ENCODE assay signal across 1 fruit fly cellular context in the genomic region with DNA sequence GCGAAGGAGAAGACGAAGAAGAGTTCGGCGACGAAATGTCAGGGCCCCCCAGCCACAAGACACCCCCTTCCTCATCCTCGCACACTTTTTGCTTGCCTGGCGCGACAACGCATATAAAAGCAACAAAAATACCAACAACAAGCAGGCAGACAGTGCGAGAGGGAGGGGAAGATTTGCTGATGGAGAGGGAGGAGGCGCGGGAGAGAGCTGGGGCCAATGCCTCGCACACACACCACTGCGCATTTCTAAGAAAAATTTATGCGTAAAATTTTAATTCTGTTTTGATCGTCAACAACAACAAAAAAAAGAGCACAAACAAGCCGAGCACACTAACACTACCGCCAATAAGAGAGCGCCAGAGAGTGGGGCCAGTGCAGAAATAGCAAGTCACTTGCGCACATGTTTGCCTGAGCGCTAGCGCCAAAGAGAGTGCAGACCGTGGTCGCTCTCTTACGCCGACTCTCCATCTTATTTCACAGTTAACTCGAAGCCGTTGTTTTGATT.
TF ChIP-seq lines count a peak whose summit lies in the region.

No protein-coding gene starts in this region.

TF ChIP-seq in whole organism, embryonic, 481 proteins besides CTCF, POLR2A, EP300 and RAD21 (continued from another document and continues in another):
- peak; percentile 28 for TF ChIP-seq Max (GFP tag; optimal IDR thresholded peaks at IDR 0.05; lab: Kevin White, UChicago)
- TF ChIP-seq CG9876 (GFP tag; optimal IDR thresholded peaks at IDR 0.05; lab: Kevin White, UChicago): peak; percentile 8
- peak; percentile 16 for TF ChIP-seq sens (GFP tag; lab: Kevin White, UChicago)
- no peak for TF ChIP-seq Oli (tag; optimal IDR thresholded peaks at IDR 0.05; lab: Kevin White, UChicago)
- no peak for TF ChIP-seq HLH54F (GFP tag; optimal IDR thresholded peaks at IDR 0.05; lab: Kevin White, UChicago)
- TF ChIP-seq scrt (GFP tag; optimal IDR thresholded peaks at IDR 0.05; lab: Kevin White, UChicago): no peak
- no peak for TF ChIP-seq gsb (GFP tag; IDR thresholded peaks at IDR 0.05; lab: Robert Waterston, UW)
- TF ChIP-seq vvl (GFP tag; IDR thresholded peaks at IDR 0.05; lab: Robert Waterston, UW): peak; percentile 93
- no peak for TF ChIP-seq unpg (GFP tag; optimal IDR thresholded peaks at IDR 0.05; lab: Kevin White, UChicago)
- TF ChIP-seq CG17912 (GFP tag; optimal IDR thresholded peaks at IDR 0.05; lab: Kevin White, UChicago): no peak
- peak; percentile 53; the same call in 1 of the 3 replicates for TF ChIP-seq ken (GFP tag; IDR thresholded peaks at IDR 0.05; lab: Robert Waterston, UW)
- TF ChIP-seq CG2875 (GFP tag; optimal IDR thresholded peaks at IDR 0.05; lab: Kevin White, UChicago): peak; percentile 38
- TF ChIP-seq CG4328 (GFP tag; optimal IDR thresholded peaks at IDR 0.05; lab: Kevin White, UChicago): peak; percentile 45
- TF ChIP-seq Ptx1 (GFP tag; IDR thresholded peaks at IDR 0.05; lab: Robert Waterston, UW): 0 out of 2 replicates have a peak, but pooled peaks have one; percentile 21
- no peak for TF ChIP-seq sim (GFP tag; IDR thresholded peaks at IDR 0.05; lab: Robert Waterston, UW)
- no peak for TF ChIP-seq CG10267 (tag; optimal IDR thresholded peaks at IDR 0.05; lab: Kevin White, UChicago)
- TF ChIP-seq aop (GFP tag; IDR thresholded peaks at IDR 0.05; lab: Robert Waterston, UW): no peak
- TF ChIP-seq CG1792 (GFP tag; optimal IDR thresholded peaks at IDR 0.05; lab: Kevin White, UChicago): peak; percentile 35
- peak; percentile 37; the same call in 1 of the 2 replicates for TF ChIP-seq CG42726 (GFP tag; IDR thresholded peaks at IDR 0.05; lab: Robert Waterston, UW; ENCODE audit: partially characterized antibody)
- TF ChIP-seq CG14667 (GFP tag; IDR thresholded peaks at IDR 0.05; lab: Robert Waterston, UW): no peak
- peak; percentile 12 for TF ChIP-seq bcd (GFP tag; optimal IDR thresholded peaks at IDR 0.05; lab: Kevin White, UChicago)
- no peak for TF ChIP-seq CG3065 (GFP tag; optimal IDR thresholded peaks at IDR 0.05; lab: Kevin White, UChicago)
- peak; percentile 13 for TF ChIP-seq CG33557 (GFP tag; optimal IDR thresholded peaks at IDR 0.05; lab: Kevin White, UChicago)
- peak; percentile 25 for TF ChIP-seq CG9727 (GFP tag; optimal IDR thresholded peaks at IDR 0.05; lab: Kevin White, UChicago)
- TF ChIP-seq CG7839 (tag; optimal IDR thresholded peaks at IDR 0.05; lab: Kevin White, UChicago): no peak
- TF ChIP-seq Aef1 (GFP tag; IDR thresholded peaks at IDR 0.05; lab: Robert Waterston, UW): peak; percentile 96
- no peak for TF ChIP-seq pan (optimal IDR thresholded peaks at IDR 0.05; lab: Kevin White, UChicago)
- peak in 1 of 2 experiments; percentile 42 for TF ChIP-seq pan (GFP tag; optimal IDR thresholded peaks at IDR 0.05 in 1 of 2, IDR thresholded peaks at IDR 0.05 in 1 of 2)
- TF ChIP-seq CG6765 (GFP tag; optimal IDR thresholded peaks at IDR 0.05; lab: Kevin White, UChicago): no peak
- no peak for TF ChIP-seq da (GFP tag; optimal IDR thresholded peaks at IDR 0.05; lab: Kevin White, UChicago)
- peak; percentile 67; the same call in 2 of the 3 replicates for TF ChIP-seq Dbx (GFP tag; IDR thresholded peaks at IDR 0.05; lab: Robert Waterston, UW)
- no peak for TF ChIP-seq CG12236 (GFP tag; optimal IDR thresholded peaks at IDR 0.05; lab: Kevin White, UChicago)
- TF ChIP-seq Hr78 (GFP tag; optimal IDR thresholded peaks at IDR 0.05; lab: Kevin White, UChicago): peak in 1 of 2 experiments; percentile 73
- TF ChIP-seq CG6689 (GFP tag; IDR thresholded peaks at IDR 0.05; lab: Robert Waterston, UW): 0 out of 2 replicates have a peak, but pooled peaks have one; percentile 7
- TF ChIP-seq CG18764 (GFP tag; optimal IDR thresholded peaks at IDR 0.05; lab: Kevin White, UChicago): no peak
- no peak for TF ChIP-seq CG17802 (tag; optimal IDR thresholded peaks at IDR 0.05; lab: Kevin White, UChicago)
- TF ChIP-seq CG9215 (GFP tag; IDR thresholded peaks at IDR 0.05; lab: Robert Waterston, UW): no peak
- no peak for TF ChIP-seq cas (GFP tag; IDR thresholded peaks at IDR 0.05; lab: Robert Waterston, UW)
- peak; percentile 17; the same call in 1 of the 2 replicates for TF ChIP-seq sob (GFP tag; IDR thresholded peaks at IDR 0.05; lab: Robert Waterston, UW)
- no peak for TF ChIP-seq gcm2 (GFP tag; optimal IDR thresholded peaks at IDR 0.05; lab: Kevin White, UChicago)
- peak; percentile 72 for TF ChIP-seq MTF-1 (GFP tag; optimal IDR thresholded peaks at IDR 0.05; lab: Kevin White, UChicago; ENCODE audit: borderline replicate concordance)
- TF ChIP-seq CG10431 (GFP tag; optimal IDR thresholded peaks at IDR 0.05; lab: Kevin White, UChicago): peak; percentile 61
- TF ChIP-seq pzg (GFP tag; optimal IDR thresholded peaks at IDR 0.05; lab: Kevin White, UChicago): no peak
- TF ChIP-seq wek (GFP tag; optimal IDR thresholded peaks at IDR 0.05; lab: Kevin White, UChicago): peak; percentile 51
- TF ChIP-seq CG8765 (GFP tag; IDR thresholded peaks at IDR 0.05; lab: Robert Waterston, UW): peak; percentile 46; the same call in 1 of the 2 replicates
- TF ChIP-seq NfI (GFP tag; optimal IDR thresholded peaks at IDR 0.05; lab: Kevin White, UChicago): peak; percentile 18
- peak; percentile 48 for TF ChIP-seq Hey (tag; optimal IDR thresholded peaks at IDR 0.05; lab: Kevin White, UChicago)
- TF ChIP-seq CG2202 (tag; optimal IDR thresholded peaks at IDR 0.05; lab: Kevin White, UChicago): peak; percentile 33
- no peak for TF ChIP-seq phol (tag; optimal IDR thresholded peaks at IDR 0.05; lab: Kevin White, UChicago)
- TF ChIP-seq CG6813 (GFP tag; optimal IDR thresholded peaks at IDR 0.05; lab: Kevin White, UChicago): no peak
- no peak for TF ChIP-seq corto (GFP tag; optimal IDR thresholded peaks at IDR 0.05; lab: Kevin White, UChicago)
- peak; percentile 42; the same call in 1 of the 2 replicates for TF ChIP-seq bbx (GFP tag; IDR thresholded peaks at IDR 0.05; lab: Robert Waterston, UW; ENCODE audit: partially characterized antibody)
- no peak for TF ChIP-seq chn (GFP tag; optimal IDR thresholded peaks at IDR 0.05; lab: Kevin White, UChicago)
- no peak for TF ChIP-seq CG5953 (GFP tag; IDR thresholded peaks at IDR 0.05; lab: Robert Waterston, UW)
- TF ChIP-seq MESR4 (GFP tag; optimal IDR thresholded peaks at IDR 0.05; lab: Kevin White, UChicago): no peak
- TF ChIP-seq zfh1 (GFP tag; IDR thresholded peaks at IDR 0.05; lab: Robert Waterston, UW): no peak
- TF ChIP-seq CG9932 (GFP tag; IDR thresholded peaks at IDR 0.05; lab: Robert Waterston, UW): peak; percentile 52
- TF ChIP-seq CG10959 (GFP tag; IDR thresholded peaks at IDR 0.05; lab: Robert Waterston, UW): no peak
- 0 out of 3 replicates have a peak, but pooled peaks have one; percentile 16 for TF ChIP-seq H15 (GFP tag; IDR thresholded peaks at IDR 0.05; lab: Robert Waterston, UW)
- no peak for TF ChIP-seq CG18476 (GFP tag; optimal IDR thresholded peaks at IDR 0.05; lab: Kevin White, UChicago)
- no peak for TF ChIP-seq az2 (GFP tag; optimal IDR thresholded peaks at IDR 0.05; lab: Kevin White, UChicago)
- TF ChIP-seq CG16779 (GFP tag; IDR thresholded peaks at IDR 0.05; lab: Robert Waterston, UW): no peak
- no peak for TF ChIP-seq CG12155 (GFP tag; optimal IDR thresholded peaks at IDR 0.05; lab: Kevin White, UChicago)
- TF ChIP-seq CG10209 (GFP tag; optimal IDR thresholded peaks at IDR 0.05; lab: Kevin White, UChicago): no peak
- no peak for TF ChIP-seq mld (GFP tag; IDR thresholded peaks at IDR 0.05; lab: Robert Waterston, UW; ENCODE audit: partially characterized antibody)
- TF ChIP-seq nerfin-2 (GFP tag; IDR thresholded peaks at IDR 0.05; lab: Robert Waterston, UW; ENCODE audit: partially characterized antibody): no peak
- TF ChIP-seq pb (GFP tag; optimal IDR thresholded peaks at IDR 0.05; lab: Kevin White, UChicago): peak; percentile 34
- TF ChIP-seq esg (GFP tag; conservative IDR thresholded peaks at IDR 0.05; lab: Robert Waterston, UW): no peak
- no peak for TF ChIP-seq CG11456 (GFP tag; IDR thresholded peaks at IDR 0.05; lab: Robert Waterston, UW)
- TF ChIP-seq CG9797 (GFP tag; optimal IDR thresholded peaks at IDR 0.05; lab: Kevin White, UChicago): no peak
- no peak for TF ChIP-seq HLH3B (GFP tag; IDR thresholded peaks at IDR 0.05; lab: Robert Waterston, UW)
- TF ChIP-seq hth (optimal IDR thresholded peaks at IDR 0.05; lab: Kevin White, UChicago): no peak
- TF ChIP-seq CHES-1-like (GFP tag; optimal IDR thresholded peaks at IDR 0.05; lab: Kevin White, UChicago): peak; percentile 44
- TF ChIP-seq bab2 (GFP tag; optimal IDR thresholded peaks at IDR 0.05; lab: Kevin White, UChicago): no peak
- TF ChIP-seq CG9437 (GFP tag; optimal IDR thresholded peaks at IDR 0.05; lab: Kevin White, UChicago): no peak
- no peak for TF ChIP-seq CG12219 (GFP tag; optimal IDR thresholded peaks at IDR 0.05; lab: Kevin White, UChicago)
- TF ChIP-seq Gug (GFP tag; IDR thresholded peaks at IDR 0.05; lab: Robert Waterston, UW): no peak
- TF ChIP-seq odd (GFP tag; optimal IDR thresholded peaks at IDR 0.05; lab: Kevin White, UChicago): peak; percentile 48
- peak; percentile 31 for TF ChIP-seq CG13296 (GFP tag; optimal IDR thresholded peaks at IDR 0.05; lab: Kevin White, UChicago)
- peak; percentile 53; the same call in 1 of the 2 replicates for TF ChIP-seq NFAT (GFP tag; IDR thresholded peaks at IDR 0.05; lab: Robert Waterston, UW)
- TF ChIP-seq CG14014 (GFP tag; IDR thresholded peaks at IDR 0.05; lab: Robert Waterston, UW): peak; percentile 21; the same call in 1 of the 2 replicates
- peak; percentile 27 for TF ChIP-seq CG8359 (GFP tag; optimal IDR thresholded peaks at IDR 0.05; lab: Kevin White, UChicago; ENCODE audit: borderline replicate concordance)
- TF ChIP-seq seq (GFP tag; IDR thresholded peaks at IDR 0.05; lab: Robert Waterston, UW): 0 out of 2 replicates have a peak, but pooled peaks have one; percentile 31
- TF ChIP-seq pum (GFP tag; optimal IDR thresholded peaks at IDR 0.05; lab: Kevin White, UChicago): no peak
- no peak for TF ChIP-seq CG1024 (GFP tag; IDR thresholded peaks at IDR 0.05; lab: Robert Waterston, UW)
- TF ChIP-seq Myb (GFP tag; optimal IDR thresholded peaks at IDR 0.05; lab: Kevin White, UChicago): no peak
- TF ChIP-seq cato (GFP tag; optimal IDR thresholded peaks at IDR 0.05; lab: Kevin White, UChicago; ENCODE audit: borderline replicate concordance): no peak
- TF ChIP-seq CG10274 (GFP tag; optimal IDR thresholded peaks at IDR 0.05; lab: Kevin White, UChicago): no peak
- TF ChIP-seq jigr1 (GFP tag; IDR thresholded peaks at IDR 0.05; lab: Robert Waterston, UW): no peak
- peak; percentile 84 for TF ChIP-seq pros (GFP tag; optimal IDR thresholded peaks at IDR 0.05; lab: Kevin White, UChicago)
- no peak for TF ChIP-seq Sox102F (GFP tag; optimal IDR thresholded peaks at IDR 0.05; lab: Kevin White, UChicago)
- no peak for TF ChIP-seq dmrt11E (tag; optimal IDR thresholded peaks at IDR 0.05; lab: Kevin White, UChicago)
- no peak for TF ChIP-seq tio (GFP tag; optimal IDR thresholded peaks at IDR 0.05; lab: Kevin White, UChicago)
- TF ChIP-seq CG6854 (GFP tag; optimal IDR thresholded peaks at IDR 0.05; lab: Kevin White, UChicago): peak; percentile 9
- TF ChIP-seq CG11093 (GFP tag; IDR thresholded peaks at IDR 0.05; lab: Robert Waterston, UW): no peak
- peak; percentile 40; the same call in 1 of the 2 replicates for TF ChIP-seq E2f1 (GFP tag; IDR thresholded peaks at IDR 0.05; lab: Robert Waterston, UW)
- no peak for TF ChIP-seq HLHmδ (GFP tag; optimal IDR thresholded peaks at IDR 0.05; lab: Kevin White, UChicago)
- TF ChIP-seq hb (GFP tag; IDR thresholded peaks at IDR 0.05; lab: Robert Waterston, UW; ENCODE audit: partially characterized antibody): no peak
- TF ChIP-seq Atf3 (GFP tag; optimal IDR thresholded peaks at IDR 0.05; lab: Kevin White, UChicago): no peak
- TF ChIP-seq Hand (GFP tag; optimal IDR thresholded peaks at IDR 0.05; lab: Kevin White, UChicago): peak; percentile 58
- 0 out of 3 replicates have a peak, but pooled peaks have one; percentile 17 for TF ChIP-seq CG34422 (GFP tag; IDR thresholded peaks at IDR 0.05; lab: Robert Waterston, UW)
- no peak for TF ChIP-seq Kr (GFP tag; optimal IDR thresholded peaks at IDR 0.05; lab: Kevin White, UChicago)
- peak; percentile 50 for TF ChIP-seq ash1 (GFP tag; optimal IDR thresholded peaks at IDR 0.05; lab: Kevin White, UChicago)
- TF ChIP-seq Oaz (GFP tag; IDR thresholded peaks at IDR 0.05; lab: Robert Waterston, UW): no peak
- no peak; the same call in 1 of the 2 replicates for TF ChIP-seq ranshi (GFP tag; IDR thresholded peaks at IDR 0.05; lab: Robert Waterston, UW)
- no peak for TF ChIP-seq cad (GFP tag; optimal IDR thresholded peaks at IDR 0.05; lab: Kevin White, UChicago)
- no peak; the same call in 1 of the 2 replicates for TF ChIP-seq Xrp1 (GFP tag; IDR thresholded peaks at IDR 0.05; lab: Robert Waterston, UW)
- TF ChIP-seq ssp (GFP tag; IDR thresholded peaks at IDR 0.05; lab: Robert Waterston, UW): no peak
- no peak; the same call in 1 of the 2 replicates for TF ChIP-seq amos (GFP tag; IDR thresholded peaks at IDR 0.05; lab: Robert Waterston, UW; ENCODE audit: partially characterized antibody)
- TF ChIP-seq kni (GFP tag; optimal IDR thresholded peaks at IDR 0.05; lab: Kevin White, UChicago): peak; percentile 93
- no peak; the same call in 2 of the 3 replicates for TF ChIP-seq CG17361 (GFP tag; IDR thresholded peaks at IDR 0.05; lab: Robert Waterston, UW)
- no peak for TF ChIP-seq zen2 (GFP tag; IDR thresholded peaks at IDR 0.05; lab: Robert Waterston, UW; ENCODE audit: partially characterized antibody)
- no peak for TF ChIP-seq sens-2 (GFP tag; IDR thresholded peaks at IDR 0.05; lab: Robert Waterston, UW)
- TF ChIP-seq inv (GFP tag; IDR thresholded peaks at IDR 0.05; lab: Robert Waterston, UW; ENCODE audit: partially characterized antibody): no peak
- peak; percentile 96 for TF ChIP-seq sd (tag; optimal IDR thresholded peaks at IDR 0.05; lab: Kevin White, UChicago)
- peak; percentile 98 for TF ChIP-seq abd-A (tag; optimal IDR thresholded peaks at IDR 0.05; lab: Kevin White, UChicago)
- no peak for TF ChIP-seq mam (GFP tag; optimal IDR thresholded peaks at IDR 0.05; lab: Kevin White, UChicago)
- no peak for TF ChIP-seq grau (tag; optimal IDR thresholded peaks at IDR 0.05; lab: Kevin White, UChicago)
- TF ChIP-seq HLH4C (GFP tag; IDR thresholded peaks at IDR 0.05; lab: Robert Waterston, UW; ENCODE audit: partially characterized antibody): peak; percentile 39; the same call in 1 of the 3 replicates
- no peak for TF ChIP-seq CG13775 (GFP tag; optimal IDR thresholded peaks at IDR 0.05; lab: Kevin White, UChicago)
- TF ChIP-seq croc (GFP tag; conservative IDR thresholded peaks at IDR 0.05; lab: Robert Waterston, UW): no peak
- TF ChIP-seq Optix (GFP tag; IDR thresholded peaks at IDR 0.05; lab: Robert Waterston, UW): no peak
- peak; percentile 34 for TF ChIP-seq ewg (GFP tag; optimal IDR thresholded peaks at IDR 0.05; lab: Kevin White, UChicago)
- no peak for TF ChIP-seq CG6272 (GFP tag; IDR thresholded peaks at IDR 0.05; lab: Robert Waterston, UW)
